Worm (Caenorhabditis elegans): ENCODE measurements around the gene srh-296.

The srh-296 gene

ce11 chrV:17795655-17796054, 14.5 kb upstream of the srh-296 start, which contains the start of gene srh-288:
Gene srh-288 (minus strand): TSS chrV:17795755.
- TF ChIP-seq sptf-1 (tag; optimal IDR thresholded peaks at IDR 0.05) (no peak), ztf-11 (tag; optimal IDR thresholded peaks at IDR 0.05) (no peak), nhr-71 (tag; optimal IDR thresholded peaks at IDR 0.05) (no peak), rnt-1 (tag; optimal IDR thresholded peaks at IDR 0.05) (no peak), pax-3 (tag; optimal IDR thresholded peaks at IDR 0.05) (no peak), fkh-10 (GFP tag; optimal IDR thresholded peaks at IDR 0.05) (no peak), nhr-84 (tag; optimal IDR thresholded peaks at IDR 0.05) (no peak), ces-1 (GFP tag; optimal IDR thresholded peaks at IDR 0.05) (no peak), lin-14 (GFP tag; optimal IDR thresholded peaks at IDR 0.05) (no peak), lin-39 (tag; optimal IDR thresholded peaks at IDR 0.05) (no peak)

ce11 chrV:17798789-17799188, 11.4 kb upstream of the srh-296 start, which contains the start of gene srx-18:
Gene srx-18 (minus strand): TSS chrV:17798889.
- TF ChIP-seq alr-1 (tag; optimal IDR thresholded peaks at IDR 0.05; ENCODE audit: borderline replicate concordance) (no peak), nhr-71 (tag; optimal IDR thresholded peaks at IDR 0.05) (no peak), dpl-1 (GFP tag; optimal IDR thresholded peaks at IDR 0.05) (no peak), elt-3 (tag; optimal IDR thresholded peaks at IDR 0.05) (no peak), nhr-237 (tag; optimal IDR thresholded peaks at IDR 0.05) (no peak), sup-37 (GFP tag; optimal IDR thresholded peaks at IDR 0.05) (no peak), nhr-11 (tag; optimal IDR thresholded peaks at IDR 0.05) (no peak), zag-1 (tag; optimal IDR thresholded peaks at IDR 0.05) (no peak), rnt-1 (tag; optimal IDR thresholded peaks at IDR 0.05) (no peak), aly-2 (tag; optimal IDR thresholded peaks at IDR 0.05) (no peak), egl-27 (tag; optimal IDR thresholded peaks at IDR 0.05) (no peak), nhr-28 (tag; optimal IDR thresholded peaks at IDR 0.05) (no peak)

ce11 chrV:17800538-17800937, 9.6 kb upstream of the srh-296 start, which contains the start of gene srh-287:
Gene srh-287 (plus strand): TSS chrV:17800838.
- TF ChIP-seq lin-35 (GFP tag; optimal IDR thresholded peaks at IDR 0.05), result no peak
- no peak for TF ChIP-seq unc-30 (tag; optimal IDR thresholded peaks at IDR 0.05)
- TF ChIP-seq ceh-82 (tag; optimal IDR thresholded peaks at IDR 0.05), result no peak
- TF ChIP-seq irx-1 (tag; optimal IDR thresholded peaks at IDR 0.05), result no peak
- no peak for TF ChIP-seq ztf-11 (tag; optimal IDR thresholded peaks at IDR 0.05)
- no peak for TF ChIP-seq tlp-1 (tag; optimal IDR thresholded peaks at IDR 0.05)
- TF ChIP-seq pax-3 (tag; optimal IDR thresholded peaks at IDR 0.05), result no peak
- TF ChIP-seq lin-13 (GFP tag; optimal IDR thresholded peaks at IDR 0.05), result no peak
- no peak for TF ChIP-seq mef-2 (tag; optimal IDR thresholded peaks at IDR 0.05)
- TF ChIP-seq fkh-4 (tag; optimal IDR thresholded peaks at IDR 0.05; ENCODE audit: borderline replicate concordance), result no peak
- no peak for TF ChIP-seq mep-1 (tag; optimal IDR thresholded peaks at IDR 0.05)
- TF ChIP-seq nhr-11 (tag; optimal IDR thresholded peaks at IDR 0.05), result no peak
- no peak for TF ChIP-seq ceh-90 (tag; optimal IDR thresholded peaks at IDR 0.05)
- no peak for TF ChIP-seq blmp-1 (tag; optimal IDR thresholded peaks at IDR 0.05)
- no peak for TF ChIP-seq nhr-47 (tag; optimal IDR thresholded peaks at IDR 0.05)
- no peak for TF ChIP-seq nhr-85 (tag)

- TF ChIP-seq F16B12.6 (tag; optimal IDR thresholded peaks at IDR 0.05) (no peak), pqm-1 (tag; optimal IDR thresholded peaks at IDR 0.05) (no peak), lin-35 (GFP tag; optimal IDR thresholded peaks at IDR 0.05) (no peak), lir-3 (tag; optimal IDR thresholded peaks at IDR 0.05; ENCODE audit: poor library complexity) (no peak), lsy-2 (tag; optimal IDR thresholded peaks at IDR 0.05) (no peak), ama-1 (optimal IDR thresholded peaks at IDR 0.05) (no peak), hlh-4 (tag; optimal IDR thresholded peaks at IDR 0.05) (no peak), nhr-20 (tag; optimal IDR thresholded peaks at IDR 0.05) (no peak), nhr-237 (tag; optimal IDR thresholded peaks at IDR 0.05) (no peak), ces-1 (GFP tag; optimal IDR thresholded peaks at IDR 0.05) (no peak), nhr-77 (tag; optimal IDR thresholded peaks at IDR 0.05) (no peak), efl-3 (GFP tag; optimal IDR thresholded peaks at IDR 0.05) (no peak), nhr-71 (tag; optimal IDR thresholded peaks at IDR 0.05) (no peak), mep-1 (tag; optimal IDR thresholded peaks at IDR 0.05) (no peak), fos-1 (tag; optimal IDR thresholded peaks at IDR 0.05) (no peak), lin-13 (GFP tag; optimal IDR thresholded peaks at IDR 0.05) (no peak), skn-1 (tag; optimal IDR thresholded peaks at IDR 0.05) (no peak)
These were observed 7.6 kb upstream of the srh-296 start, which contains the start of the genes Y94A7B.11 and srh-292 for ce11 chrV:17802519-17802918. Gene Y94A7B.11 (minus strand): TSS chrV:17802619. Gene srh-292 (plus strand): TSS chrV:17802769.
